Fruit fly (Drosophila melanogaster): ENCODE data around the gene CG31974.

dm6 chr2L:171499-172250 is 28.8 kb upstream of the CG31974 start:
- TF ChIP-seq psq (optimal IDR thresholded peaks at IDR 0.05), result no peak
- TF ChIP-seq Myc (optimal IDR thresholded peaks at IDR 0.05), result no peak
- TF ChIP-seq h (optimal IDR thresholded peaks at IDR 0.05), result no peak
- no peak for TF ChIP-seq Sin3A (optimal IDR thresholded peaks at IDR 0.05)
- no peak for TF ChIP-seq insv (optimal IDR thresholded peaks at IDR 0.05)
- TF ChIP-seq ttk (optimal IDR thresholded peaks at IDR 0.05), result no peak

Measured in Kc167 (cell line).